Fruit fly (Drosophila melanogaster): ENCODE measurements around the gene fh.

fh gene

DNA sequence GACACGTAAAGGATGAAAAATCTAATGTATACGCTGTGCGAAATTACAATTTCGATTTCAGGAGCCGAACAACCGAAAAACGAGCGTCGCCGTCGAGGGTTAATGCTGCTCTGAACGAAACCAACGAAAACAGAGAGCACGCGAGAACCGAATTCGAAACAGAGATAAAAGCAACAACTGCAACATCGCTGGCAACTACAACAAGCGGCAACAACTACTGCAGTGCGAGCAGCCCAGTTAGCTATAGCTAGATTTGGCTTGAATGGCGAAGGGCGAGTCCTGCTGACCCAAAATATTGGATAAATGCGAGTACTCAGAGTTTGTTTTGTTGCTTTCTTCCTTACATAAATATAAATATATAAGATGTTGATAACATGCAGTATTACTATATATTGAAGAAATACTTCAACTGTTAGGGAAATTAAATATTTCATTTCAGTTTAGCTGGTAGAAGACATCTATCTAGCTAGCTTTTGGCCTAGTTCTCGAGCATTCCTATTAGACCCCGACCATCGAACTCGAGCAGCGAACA, 13.9 kb downstream of the fh start, which contains the start of gene fend (continued):
- TF ChIP-seq CG14965 (GFP tag; optimal IDR thresholded peaks at IDR 0.05; ENCODE audit: borderline replicate concordance) = no peak
- peak; percentile 67; the same call in 2 of the 3 replicates for TF ChIP-seq CG17361 (GFP tag; IDR thresholded peaks at IDR 0.05)
- 0 out of 2 replicates have a peak, but pooled peaks have one; percentile 11 for TF ChIP-seq esg (GFP tag; conservative IDR thresholded peaks at IDR 0.05)
- peak; percentile 56; the same call in 1 of the 2 replicates for TF ChIP-seq chm (GFP tag; IDR thresholded peaks at IDR 0.05)
- no peak for TF ChIP-seq sima (GFP tag; optimal IDR thresholded peaks at IDR 0.05)
- no peak for TF ChIP-seq Poxn (GFP tag; IDR thresholded peaks at IDR 0.05)
- no peak for TF ChIP-seq fd102C (GFP tag; optimal IDR thresholded peaks at IDR 0.05)
- peak; percentile 60 for TF ChIP-seq CG7839 (tag; optimal IDR thresholded peaks at IDR 0.05)
- peak; percentile 54 for TF ChIP-seq CG8924 (tag; optimal IDR thresholded peaks at IDR 0.05)
- TF ChIP-seq CG11085 (GFP tag; IDR thresholded peaks at IDR 0.05) = no peak
- TF ChIP-seq sr (GFP tag; IDR thresholded peaks at IDR 0.05) = no peak
- TF ChIP-seq vvl (GFP tag; IDR thresholded peaks at IDR 0.05) = peak; percentile 26; the same call in 1 of the 2 replicates
- peak in 1 of 2 experiments; percentile 18 for TF ChIP-seq Eip74EF (GFP tag; optimal IDR thresholded peaks at IDR 0.05)
- peak; percentile 28 for TF ChIP-seq ind (GFP tag; optimal IDR thresholded peaks at IDR 0.05)
- TF ChIP-seq CG12391 (tag; optimal IDR thresholded peaks at IDR 0.05) = peak; percentile 60
- TF ChIP-seq pros (GFP tag; optimal IDR thresholded peaks at IDR 0.05) = peak; percentile 22
- no peak for TF ChIP-seq run (tag; optimal IDR thresholded peaks at IDR 0.05)
- no peak for TF ChIP-seq Vsx1 (GFP tag; optimal IDR thresholded peaks at IDR 0.05)
- TF ChIP-seq gem (tag; optimal IDR thresholded peaks at IDR 0.05) = peak; percentile 57
- no peak for TF ChIP-seq CG6254 (GFP tag; optimal IDR thresholded peaks at IDR 0.05)
- no peak for TF ChIP-seq ap (GFP tag; IDR thresholded peaks at IDR 0.05)
- TF ChIP-seq CG16815 (GFP tag; optimal IDR thresholded peaks at IDR 0.05) = no peak
- TF ChIP-seq Xrp1 (GFP tag; IDR thresholded peaks at IDR 0.05) = peak; percentile 28; the same call in 1 of the 2 replicates
- no peak for TF ChIP-seq NFAT (GFP tag; IDR thresholded peaks at IDR 0.05)
- TF ChIP-seq CG6765 (GFP tag; optimal IDR thresholded peaks at IDR 0.05) = no peak
- TF ChIP-seq B-H2 (GFP tag; optimal IDR thresholded peaks at IDR 0.05) = no peak
- no peak for TF ChIP-seq CTCF (GFP tag; optimal IDR thresholded peaks at IDR 0.05)

DNA sequence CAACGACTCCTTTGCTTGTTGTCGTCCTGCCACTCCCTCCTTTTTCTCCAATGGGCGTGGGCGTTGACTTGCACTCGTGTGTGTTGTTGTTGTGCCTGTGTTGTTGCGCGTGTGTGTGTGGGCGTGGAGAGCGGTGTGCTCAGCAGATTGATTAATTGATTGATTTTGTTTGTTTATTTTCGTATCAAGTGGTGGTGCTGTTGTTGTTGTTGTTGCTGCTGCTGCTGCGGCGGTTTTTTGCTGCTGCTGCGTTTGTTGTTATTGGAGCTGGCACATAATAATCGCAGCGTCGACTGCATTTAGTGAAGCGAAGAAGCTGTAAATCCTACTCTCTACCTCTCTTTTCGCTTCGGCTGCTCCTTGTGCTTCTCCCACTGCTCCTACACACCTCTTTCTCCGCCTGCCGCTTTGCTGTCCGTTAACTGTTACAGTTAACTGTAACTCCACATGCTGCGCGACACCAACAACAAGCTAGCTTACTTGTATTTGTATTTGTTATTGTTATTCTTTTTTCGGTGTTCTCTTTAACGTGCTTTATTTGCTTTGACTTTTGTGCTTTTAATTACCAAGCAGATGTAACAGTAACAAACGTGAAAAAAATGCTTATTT, 14.5 kb downstream of the fh start:
- peak; percentile 23 for TF ChIP-seq CG3065 (GFP tag; optimal IDR thresholded peaks at IDR 0.05)
- TF ChIP-seq cad (GFP tag; optimal IDR thresholded peaks at IDR 0.05) = no peak
- no peak for TF ChIP-seq gce (GFP tag; IDR thresholded peaks at IDR 0.05)
- TF ChIP-seq fd96Cb (tag; optimal IDR thresholded peaks at IDR 0.05) = no peak
- peak; percentile 53 for TF ChIP-seq nom (GFP tag; optimal IDR thresholded peaks at IDR 0.05)
- peak; percentile 49; the same call in 1 of the 3 replicates for TF ChIP-seq sr (GFP tag; IDR thresholded peaks at IDR 0.05)
- TF ChIP-seq CG4360 (GFP tag; IDR thresholded peaks at IDR 0.05) = peak; percentile 87
- peak; percentile 25 for TF ChIP-seq cg (GFP tag; optimal IDR thresholded peaks at IDR 0.05)
- TF ChIP-seq br (optimal IDR thresholded peaks at IDR 0.05) = no peak
- no peak for TF ChIP-seq CG13296 (GFP tag; optimal IDR thresholded peaks at IDR 0.05)
- no peak for TF ChIP-seq CG31441 (GFP tag; IDR thresholded peaks at IDR 0.05)
- TF ChIP-seq CG8388 (GFP tag; optimal IDR thresholded peaks at IDR 0.05) = peak; percentile 56
